Worm (Caenorhabditis elegans): ENCODE measurements around the gene Y69A2AR.32.

The Y69A2AR.32 gene

DNA sequence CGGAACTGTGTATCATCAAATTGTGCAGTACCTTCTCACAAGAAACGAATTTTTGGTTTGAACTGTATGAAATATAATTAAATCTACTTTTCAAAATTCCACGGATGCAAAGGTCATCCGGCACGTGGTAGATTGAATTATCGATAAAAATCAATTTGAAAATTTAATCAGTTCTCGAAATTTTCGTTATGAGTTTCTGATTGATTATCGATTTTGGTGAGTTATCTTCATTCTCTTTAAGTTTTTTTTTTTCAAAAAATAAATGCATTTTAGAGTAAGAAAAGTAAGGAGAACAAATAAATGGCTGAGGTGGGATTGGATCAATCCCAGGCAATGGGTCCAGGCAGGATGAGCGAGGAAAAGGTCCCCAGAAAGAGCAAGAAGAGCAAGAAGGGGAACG lies 12.8 kb upstream of the Y69A2AR.32 start, which contains the start of gene Y69A2AR.47:
Gene Y69A2AR.47, plus strand, starts transcription at position 301 of the 400 bp plus-strand sequence.
- TF ChIP-seq jun-1 (tag; optimal IDR thresholded peaks at IDR 0.05) = no peak
- no peak for TF ChIP-seq gei-8 (GFP tag; optimal IDR thresholded peaks at IDR 0.05)
- TF ChIP-seq lin-38 (GFP tag; IDR thresholded peaks at IDR 0.05) = no peak
- no peak for TF ChIP-seq ctbp-1 (GFP tag; IDR thresholded peaks at IDR 0.05)

DNA sequence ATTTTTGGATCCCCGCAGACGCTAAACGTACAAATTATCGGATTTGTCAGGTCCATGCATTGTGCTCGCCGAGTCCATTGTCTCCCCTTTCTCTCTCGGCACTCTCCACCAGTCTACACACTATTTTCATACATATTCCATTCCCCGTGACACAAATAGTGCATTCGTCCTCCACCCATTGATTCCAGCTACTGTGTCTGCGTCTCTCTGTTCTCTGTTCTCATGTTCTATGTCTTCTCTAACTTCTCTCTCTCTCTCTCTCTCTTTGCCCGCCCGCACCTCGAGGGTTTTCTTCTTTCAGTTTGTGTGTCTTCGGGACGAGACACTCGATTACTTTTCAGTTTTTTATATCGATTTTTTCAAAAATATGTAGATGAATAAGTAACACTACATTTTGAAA lies 10.6 kb upstream of the Y69A2AR.32 start:
- TF ChIP-seq lsy-2 (tag; optimal IDR thresholded peaks at IDR 0.05) (peak; percentile 58 to 88), hlh-11 (tag; optimal IDR thresholded peaks at IDR 0.05) (peak; percentile 93), set-16 (GFP tag; IDR thresholded peaks at IDR 0.05) (peak; percentile 40; the same call in 1 of the 2 replicates), nhr-41 (GFP tag; IDR thresholded peaks at IDR 0.05) (no peak), nhr-76 (tag; optimal IDR thresholded peaks at IDR 0.05) (no peak), nhr-11 (tag; optimal IDR thresholded peaks at IDR 0.05) (peak; percentile 68), zag-1 (tag; optimal IDR thresholded peaks at IDR 0.05) (no peak), ztf-7 (tag; optimal IDR thresholded peaks at IDR 0.05) (no peak), R02D3.7 (tag; optimal IDR thresholded peaks at IDR 0.05) (no peak), fos-1 (tag; optimal IDR thresholded peaks at IDR 0.05) (no peak), aly-2 (tag; optimal IDR thresholded peaks at IDR 0.05) (no peak), daf-8 (GFP tag; IDR thresholded peaks at IDR 0.05) (no peak), lin-13 (GFP tag; optimal IDR thresholded peaks at IDR 0.05) (peak; percentile 69), T20F7.1 (GFP tag; optimal IDR thresholded peaks at IDR 0.05) (no peak), ceh-32 (tag; optimal IDR thresholded peaks at IDR 0.05; ENCODE audit: poor library complexity) (no peak), cey-2 (tag; optimal IDR thresholded peaks at IDR 0.05; ENCODE audit: borderline replicate concordance, insufficient read depth) (no peak), ZK546.5 (tag; optimal IDR thresholded peaks at IDR 0.05) (peak in 1 of 2 experiments; percentile 8), hlh-30 (tag; optimal IDR thresholded peaks at IDR 0.05; ENCODE audit: insufficient read depth) (peak; percentile 99), lin-29 (GFP tag; IDR thresholded peaks at IDR 0.05) (peak; percentile 23; the same call in 1 of the 2 replicates), zip-11 (GFP tag; IDR thresholded peaks at IDR 0.05) (no peak), arid-1 (GFP tag; conservative IDR thresholded peaks at IDR 0.05) (0 out of 2 replicates have a peak, but pooled peaks have one; percentile 26), nhr-25 (tag; optimal IDR thresholded peaks at IDR 0.05; ENCODE audit: borderline replicate concordance, insufficient read depth) (peak; percentile 51), lin-38 (GFP tag; IDR thresholded peaks at IDR 0.05) (peak; percentile 54), aha-1 (tag) (peak; percentile 49), nhr-42 (GFP tag; IDR thresholded peaks at IDR 0.05) (peak; percentile 57; the same call in 1 of the 2 replicates), rbr-2 (tag; optimal IDR thresholded peaks at IDR 0.05) (peak; percentile 67), ceh-82 (tag; optimal IDR thresholded peaks at IDR 0.05) (no peak), dmd-9 (GFP tag; IDR thresholded peaks at IDR 0.05) (no peak), hmg-1.1 (GFP tag; IDR thresholded peaks at IDR 0.05) (peak; percentile 87), D1046.2 (GFP tag; IDR thresholded peaks at IDR 0.05) (no peak), dmd-8 (GFP tag; IDR thresholded peaks at IDR 0.05) (no peak), dpl-1 (GFP tag; optimal IDR thresholded peaks at IDR 0.05) (peak; percentile 64), lin-1 (GFP tag; IDR thresholded peaks at IDR 0.05) (0 out of 2 replicates have a peak, but pooled peaks have one; percentile 16), nhr-6 (tag; optimal IDR thresholded peaks at IDR 0.05) (peak; percentile 48), daf-19 (GFP tag; conservative IDR thresholded peaks at IDR 0.05) (no peak), Y75B8A.6 (GFP tag; IDR thresholded peaks at IDR 0.05) (no peak), fkh-10 (GFP tag; optimal IDR thresholded peaks at IDR 0.05) (peak; percentile 49), ceh-44 (GFP tag; IDR thresholded peaks at IDR 0.05) (no peak), Y48G9A.11 (GFP tag; IDR thresholded peaks at IDR 0.05) (no peak), nhr-10 (tag; optimal IDR thresholded peaks at IDR 0.05) (peak; percentile 56), dve-1 (tag; optimal IDR thresholded peaks at IDR 0.05; ENCODE audit: insufficient read depth) (peak; percentile 91), F26F4.8 (GFP tag; conservative IDR thresholded peaks at IDR 0.05) (no peak), nhr-111 (GFP tag; optimal IDR thresholded peaks at IDR 0.05) (no peak), nhr-48 (tag; optimal IDR thresholded peaks at IDR 0.05) (peak; percentile 67), mdl-1 (tag; optimal IDR thresholded peaks at IDR 0.05) (peak; percentile 70 to 87), tra-1 (GFP tag; IDR thresholded peaks at IDR 0.05) (no peak)
